Fruit fly (Drosophila melanogaster): Measurements from ENCODE around the gene CG44405.

DNA sequence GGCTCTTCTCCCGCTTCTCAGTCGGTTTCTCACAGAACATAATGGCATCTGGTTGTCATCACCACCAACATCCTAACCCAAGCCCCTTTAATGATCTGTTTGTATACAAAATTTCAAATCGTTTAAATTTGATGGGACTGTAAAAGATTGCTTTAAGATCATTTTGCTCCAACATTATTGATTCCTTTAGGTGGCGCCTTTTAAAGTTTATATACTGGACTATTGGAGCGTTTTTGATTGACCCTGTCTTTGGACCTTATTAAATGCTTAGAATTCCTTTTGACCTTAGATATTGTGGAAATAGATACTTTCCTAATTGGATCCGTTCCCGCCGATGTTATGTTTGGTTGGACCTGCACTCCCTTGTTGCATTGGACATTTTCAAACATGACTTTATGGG lies 1.9 kb downstream of the CG44405 start, which contains the start of gene CG42266:
- TF ChIP-seq psq (optimal IDR thresholded peaks at IDR 0.05) (no peak), Sin3A (optimal IDR thresholded peaks at IDR 0.05) (no peak), ttk (optimal IDR thresholded peaks at IDR 0.05) (no peak), insv (optimal IDR thresholded peaks at IDR 0.05) (no peak), Myc (optimal IDR thresholded peaks at IDR 0.05) (no peak), h (optimal IDR thresholded peaks at IDR 0.05) (no peak)

Measured in Kc167 (cell line).